Fruit fly (Drosophila melanogaster) S2 (cell line): ENCODE measurements around the gene FucTB.

ENCODE experiments used
- CG8478 ChIP-seq: fragments of >200 bp; optimal IDR thresholded peaks from 2 replicates; lab custom pipeline; 2018
- CTCF ChIP-seq, 2 experiments: fragments of >200 bp; optimal IDR thresholded peaks; 2 replicates each; lab custom pipeline; 2018

DNA sequence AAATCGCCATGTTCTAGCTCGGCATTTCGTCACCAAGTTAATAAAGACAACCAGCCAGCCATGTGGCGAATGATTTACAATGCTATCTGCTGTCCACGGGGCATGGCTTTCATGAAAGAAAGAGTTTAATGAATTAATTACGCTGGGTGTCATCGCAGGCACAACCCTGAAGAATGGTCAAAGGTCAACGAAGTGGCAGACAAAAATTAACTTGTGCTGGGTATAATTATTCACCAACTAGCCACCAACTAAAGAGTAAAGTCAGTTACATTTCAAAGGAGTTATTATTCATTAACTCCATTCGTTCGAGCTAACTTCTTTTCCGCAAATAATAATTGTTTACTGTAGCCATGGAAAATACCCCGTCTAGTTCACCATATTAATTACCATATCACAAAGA, 26.6 kb upstream of the FucTB start:
- TF ChIP-seq CG8478 (lab: Kevin White, UChicago) (no peak), CTCF (optimal IDR thresholded peaks at IDR 0.05; lab: Kevin White, UChicago) (no peak)
